Fruit fly (Drosophila melanogaster) whole organism, adult: ENCODE measurements around the gene Cyp4c3.

Source experiments
- CG11617 ChIP-seq: fragments of 200-800 bp; sonication (Bioruptor generic); optimal IDR thresholded peaks from 2 replicates; lab custom pipeline; 2017; ENCODE audit warnings: mild to moderate bottlenecking, missing biosample characterization, missing genetic modification reagents, missing genetic modification characterization
- CG12768 ChIP-seq: fragments of 200-800 bp; sonication (Bioruptor generic); optimal IDR thresholded peaks from 2 replicates; lab custom pipeline; 2017; ENCODE audit warnings: missing biosample characterization, missing genetic modification characterization, mild to moderate bottlenecking, moderate library complexity, missing genetic modification reagents
- CG14711 ChIP-seq: fragments of 200-800 bp; sonication (Bioruptor generic); optimal IDR thresholded peaks from 2 replicates; lab custom pipeline; 2018; ENCODE audit warnings: missing biosample characterization, mild to moderate bottlenecking, missing genetic modification characterization, moderate library complexity
- CG1620 ChIP-seq: fragments of 200-800 bp; sonication (Bioruptor generic); optimal IDR thresholded peaks from 2 replicates; lab custom pipeline; 2016; ENCODE audit warnings: missing biosample characterization, missing genetic modification characterization
- CG33017 ChIP-seq: fragments of 200-800 bp; sonication (Bioruptor generic); optimal IDR thresholded peaks from 2 replicates; lab custom pipeline; 2018; ENCODE audit warnings: missing biosample characterization, mild to moderate bottlenecking, missing genetic modification characterization, moderate library complexity
- CG5204 ChIP-seq: fragments of 200-800 bp; sonication (Bioruptor generic); optimal IDR thresholded peaks from 2 replicates; lab custom pipeline; 2016; ENCODE audit warnings: missing biosample characterization, missing genetic modification characterization
- CG7045 ChIP-seq: fragments of 200-800 bp; sonication (Bioruptor generic); optimal IDR thresholded peaks from 2 replicates; lab custom pipeline; 2017; ENCODE audit warnings: missing biosample characterization, mild to moderate bottlenecking, missing genetic modification characterization
- CG7101 ChIP-seq: fragments of 200-800 bp; sonication (Bioruptor generic); optimal IDR thresholded peaks from 2 replicates; lab custom pipeline; 2018; ENCODE audit warnings: missing biosample characterization, mild to moderate bottlenecking, missing genetic modification characterization, moderate library complexity
- Clk ChIP-seq: fragments of 200-800 bp; sonication (Bioruptor generic); optimal IDR thresholded peaks from 2 replicates; lab custom pipeline; 2017; ENCODE audit warnings: missing biosample characterization, missing genetic modification characterization
- Crg-1 ChIP-seq: fragments of 200-800 bp; sonication (Bioruptor generic); optimal IDR thresholded peaks from 2 replicates; lab custom pipeline; 2016; ENCODE audit warnings: missing biosample characterization, missing genetic modification characterization
- Hr96 ChIP-seq: fragments of 200-800 bp; sonication (Bioruptor generic); optimal IDR thresholded peaks from 2 replicates; lab custom pipeline; 2016; ENCODE audit warnings: missing biosample characterization, missing genetic modification characterization
- Mnt ChIP-seq: fragments of 200-800 bp; sonication (Bioruptor generic); optimal IDR thresholded peaks from 2 replicates; lab custom pipeline; 2016; ENCODE audit warnings: missing biosample characterization, mild to moderate bottlenecking, missing genetic modification characterization
- bab1 ChIP-seq: fragments of 200-800 bp; sonication (Bioruptor generic); optimal IDR thresholded peaks from 3 replicates; lab custom pipeline; 2019; ENCODE audit warnings: missing biosample characterization, mild to moderate bottlenecking, missing genetic modification characterization, moderate library complexity
- cic ChIP-seq: fragments of 200-800 bp; sonication (Bioruptor generic); optimal IDR thresholded peaks from 2 replicates; lab custom pipeline; 2017; ENCODE audit warnings: missing biosample characterization, mild to moderate bottlenecking, missing genetic modification characterization, moderate library complexity
- cnc ChIP-seq, 2 experiments: fragments of >200 bp; optimal IDR thresholded peaks; 2 replicates each; lab custom pipeline; 2017
- kay ChIP-seq: fragments of 200-800 bp; sonication (Bioruptor generic); peaks from one replicate; lab custom pipeline; 2016; ENCODE audit warnings: missing biosample characterization, missing genetic modification characterization, borderline replicate concordance
- ovo ChIP-seq: fragments of 200-800 bp; sonication (Bioruptor generic); optimal IDR thresholded peaks from 2 replicates; lab custom pipeline; 2016; ENCODE audit warnings: missing biosample characterization, missing genetic modification characterization
- pad ChIP-seq: fragments of 200-800 bp; sonication (Bioruptor generic); optimal IDR thresholded peaks from 3 replicates; lab custom pipeline; 2017; ENCODE audit warnings: missing biosample characterization, missing genetic modification characterization, mild to moderate bottlenecking, moderate library complexity, missing genetic modification reagents
- tj ChIP-seq: fragments of 200-800 bp; sonication (Bioruptor generic); optimal IDR thresholded peaks from 3 replicates; lab custom pipeline; 2017; ENCODE audit warnings: missing biosample characterization, mild to moderate bottlenecking, missing genetic modification characterization, moderate library complexity
- toe ChIP-seq: fragments of 200-800 bp; sonication (Bioruptor generic); optimal IDR thresholded peaks from 2 replicates; lab custom pipeline; 2016; ENCODE audit warnings: missing biosample characterization, missing genetic modification characterization

Gene Cyp4c3

dm6 chr3R:30893738-30894137 lies at the start of gene Cyp4c3:
Gene Cyp4c3 (plus strand): TSS chr3R:30894038.
- no peak for TF ChIP-seq Mnt (GFP tag; lab: Kevin White, UChicago)
- TF ChIP-seq pad (GFP tag; lab: Kevin White, UChicago), result no peak
- TF ChIP-seq tj, result no peak
- no peak for TF ChIP-seq cic (GFP tag; lab: Kevin White, UChicago)
- no peak for TF ChIP-seq CG14711 (tag; lab: Kevin White, UChicago)
- no peak for TF ChIP-seq CG5204 (GFP tag; lab: Kevin White, UChicago)
- no peak for TF ChIP-seq toe
- no peak for TF ChIP-seq Crg-1 (GFP tag; lab: Kevin White, UChicago)
- no peak for TF ChIP-seq cnc (optimal IDR thresholded peaks at IDR 0.05; lab: Kevin White, UChicago)
- no peak for TF ChIP-seq CG7045 (GFP tag; lab: Kevin White, UChicago)
- no peak for TF ChIP-seq ovo
- no peak for TF ChIP-seq Hr96 (GFP tag; lab: Kevin White, UChicago)
- TF ChIP-seq Clk, result no peak
- no peak for TF ChIP-seq CG12768
- no peak for TF ChIP-seq CG7101 (tag; lab: Kevin White, UChicago)
- no peak for TF ChIP-seq CG11617 (GFP tag; lab: Kevin White, UChicago)
- no peak for TF ChIP-seq CG33017
- no peak for TF ChIP-seq bab1 (GFP tag; lab: Kevin White, UChicago)
- TF ChIP-seq CG1620 (GFP tag; lab: Kevin White, UChicago), result no peak

- TF ChIP-seq CG12768 (no peak), tj (no peak), Clk (no peak), kay (no peak), CG1620 (GFP tag; lab: Kevin White, UChicago) (no peak), cic (GFP tag; lab: Kevin White, UChicago) (no peak), CG5204 (GFP tag; lab: Kevin White, UChicago) (no peak), CG11617 (GFP tag; lab: Kevin White, UChicago) (no peak), Hr96 (GFP tag; lab: Kevin White, UChicago) (no peak), CG7045 (GFP tag; lab: Kevin White, UChicago) (no peak), CG14711 (tag; lab: Kevin White, UChicago) (no peak), cnc (optimal IDR thresholded peaks at IDR 0.05; lab: Kevin White, UChicago) (no peak), Mnt (GFP tag; lab: Kevin White, UChicago) (no peak), bab1 (GFP tag; lab: Kevin White, UChicago) (no peak), ovo (no peak), Crg-1 (GFP tag; lab: Kevin White, UChicago) (no peak), CG33017 (no peak), CG7101 (tag; lab: Kevin White, UChicago) (no peak), pad (GFP tag; lab: Kevin White, UChicago) (no peak)
Observed at dm6 chr3R:30844436-30844835, 49.4 kb upstream of the Cyp4c3 start.

- TF ChIP-seq CG14711 (tag; lab: Kevin White, UChicago) (no peak), bab1 (GFP tag; lab: Kevin White, UChicago) (no peak), CG5204 (GFP tag; lab: Kevin White, UChicago) (no peak), pad (GFP tag; lab: Kevin White, UChicago) (no peak), CG7045 (GFP tag; lab: Kevin White, UChicago) (no peak), Hr96 (GFP tag; lab: Kevin White, UChicago) (no peak), ovo (no peak), kay (no peak)
Observed at dm6 chr3R:30849473-30850145, 44.2 kb upstream of the Cyp4c3 start.

dm6 chr3R:30850460-30850859 lies 43.4 kb upstream of the Cyp4c3 start:
- no peak for TF ChIP-seq Crg-1 (GFP tag; lab: Kevin White, UChicago)
- no peak for TF ChIP-seq CG33017
- TF ChIP-seq bab1 (GFP tag; lab: Kevin White, UChicago), result no peak
- no peak for TF ChIP-seq Clk
- no peak for TF ChIP-seq CG11617 (GFP tag; lab: Kevin White, UChicago)
- TF ChIP-seq CG7045 (GFP tag; lab: Kevin White, UChicago), result no peak
- TF ChIP-seq kay, result no peak
- no peak for TF ChIP-seq ovo
- no peak for TF ChIP-seq CG1620 (GFP tag; lab: Kevin White, UChicago)
- no peak for TF ChIP-seq Hr96 (GFP tag; lab: Kevin White, UChicago)
- no peak for TF ChIP-seq Mnt (GFP tag; lab: Kevin White, UChicago)
- TF ChIP-seq cic (GFP tag; lab: Kevin White, UChicago), result no peak
- TF ChIP-seq CG5204 (GFP tag; lab: Kevin White, UChicago), result no peak
- TF ChIP-seq CG14711 (tag; lab: Kevin White, UChicago), result no peak
- no peak for TF ChIP-seq CG12768
- TF ChIP-seq pad (GFP tag; lab: Kevin White, UChicago), result no peak
- TF ChIP-seq toe, result no peak
- TF ChIP-seq cnc (optimal IDR thresholded peaks at IDR 0.05; lab: Kevin White, UChicago), result no peak
- TF ChIP-seq CG7101 (tag; lab: Kevin White, UChicago), result no peak

- TF ChIP-seq CG7045 (GFP tag; lab: Kevin White, UChicago) (no peak), Hr96 (GFP tag; lab: Kevin White, UChicago) (no peak), CG33017 (no peak), cnc (optimal IDR thresholded peaks at IDR 0.05; lab: Kevin White, UChicago) (no peak), toe (no peak), ovo (no peak), pad (GFP tag; lab: Kevin White, UChicago) (no peak), CG12768 (no peak), CG5204 (GFP tag; lab: Kevin White, UChicago) (no peak), Crg-1 (GFP tag; lab: Kevin White, UChicago) (no peak), kay (no peak), CG1620 (GFP tag; lab: Kevin White, UChicago) (no peak)
Observed at dm6 chr3R:30851843-30852365, 41.9 kb upstream of the Cyp4c3 start, which contains the start of gene tll. Gene tll (plus strand): TSS chr3R:30852315.
